Worm (Caenorhabditis elegans) whole organism, late embryonic: Measurements from ENCODE around the gene npp-10.

ENCODE experiments used
- C38D4.7 ChIP-seq: fragments of 200-800 bp; sonication (Bioruptor generic); optimal IDR thresholded peaks from 2 replicates; lab custom pipeline; 2018; ENCODE audit warnings: mild to moderate bottlenecking, missing genetic modification characterization, moderate library complexity, missing compliant biosample characterization
- K02D7.2 ChIP-seq: sonication (generic microtip); optimal IDR thresholded peaks from 2 replicates; lab custom pipeline; 2017; ENCODE audit warnings: mild to moderate bottlenecking, missing genetic modification characterization, missing compliant biosample characterization
- Y22D7AL.16 ChIP-seq: sonication (generic microtip); optimal IDR thresholded peaks from 2 replicates; lab custom pipeline; 2016; ENCODE audit warnings: missing genetic modification characterization, missing compliant biosample characterization
- ahr-1 ChIP-seq: sonication (generic microtip); optimal IDR thresholded peaks from 2 replicates; lab custom pipeline; 2016; ENCODE audit warnings: missing genetic modification characterization, missing compliant biosample characterization
- ceh-19 ChIP-seq: fragments of 200-800 bp; sonication (Bioruptor generic); optimal IDR thresholded peaks from 2 replicates; lab custom pipeline; 2018; ENCODE audit warnings: mild to moderate bottlenecking, missing genetic modification characterization, missing compliant biosample characterization
- ceh-2 ChIP-seq: sonication (generic microtip); optimal IDR thresholded peaks from 2 replicates; lab custom pipeline; 2016; ENCODE audit warnings: missing genotype, missing genetic modification characterization, missing compliant biosample characterization
- ceh-22 ChIP-seq: sonication (generic microtip); optimal IDR thresholded peaks from 2 replicates; lab custom pipeline; 2017; ENCODE audit warnings: missing biosample characterization, missing genetic modification characterization
- ceh-30 ChIP-seq: fragments of 150-350 bp; optimal IDR thresholded peaks from 2 replicates; lab custom pipeline; 2014; ENCODE audit warnings: missing biosample characterization, missing genetic modification characterization
- ceh-31 ChIP-seq: sonication (generic microtip); optimal IDR thresholded peaks from 2 replicates; lab custom pipeline; 2016; ENCODE audit warnings: missing genetic modification characterization, missing compliant biosample characterization
- ceh-48 ChIP-seq: sonication (generic microtip); optimal IDR thresholded peaks from 2 replicates; lab custom pipeline; 2016; ENCODE audit warnings: missing genetic modification characterization, inconsistent platforms, missing compliant biosample characterization
- ceh-9 ChIP-seq: sonication (generic microtip); optimal IDR thresholded peaks from 2 replicates; lab custom pipeline; 2016; ENCODE audit warnings: mild to moderate bottlenecking, missing genetic modification characterization, inconsistent platforms, missing compliant biosample characterization
- dve-1 ChIP-seq: sonication (generic microtip); optimal IDR thresholded peaks from 2 replicates; lab custom pipeline; 2017; ENCODE audit warnings: antibody characterized with exemption, mild to moderate bottlenecking, missing genetic modification characterization, missing compliant biosample characterization
- fkh-6 ChIP-seq: sonication (generic microtip); optimal IDR thresholded peaks from 2 replicates; lab custom pipeline; 2016; ENCODE audit warnings: missing genetic modification characterization, missing compliant biosample characterization
- hlh-30 ChIP-seq: sonication (generic microtip); optimal IDR thresholded peaks from 2 replicates; lab custom pipeline; 2017; ENCODE audit warnings: antibody characterized with exemption, missing genetic modification characterization, missing compliant biosample characterization; ENCODE audit not compliant: insufficient read depth
- hlh-6 ChIP-seq: sonication (generic microtip); optimal IDR thresholded peaks from 2 replicates; lab custom pipeline; 2016; ENCODE audit warnings: missing genotype, missing genetic modification characterization, missing compliant biosample characterization
- lin-11 ChIP-seq: fragments of 200-800 bp; sonication (Bioruptor generic); optimal IDR thresholded peaks from 2 replicates; lab custom pipeline; 2018; ENCODE audit warnings: mild to moderate bottlenecking, missing genetic modification characterization, missing compliant biosample characterization
- madf-2 ChIP-seq: sonication (generic microtip); optimal IDR thresholded peaks from 2 replicates; lab custom pipeline; 2017; ENCODE audit warnings: missing genetic modification characterization, missing compliant biosample characterization
- mec-3 ChIP-seq: sonication (generic microtip); optimal IDR thresholded peaks from 2 replicates; lab custom pipeline; 2016; ENCODE audit warnings: borderline replicate concordance, missing genetic modification characterization, missing compliant biosample characterization
- nfya-1 ChIP-seq: sonication (generic microtip); optimal IDR thresholded peaks from 2 replicates; lab custom pipeline; 2017; ENCODE audit warnings: missing genetic modification characterization, mild to moderate bottlenecking, missing compliant biosample characterization, antibody characterized with exemption, moderate library complexity
- nhr-232 ChIP-seq: sonication (generic microtip); optimal IDR thresholded peaks from 2 replicates; lab custom pipeline; 2016; ENCODE audit warnings: missing genetic modification characterization, missing compliant biosample characterization
- npax-4 ChIP-seq: sonication (generic microtip); optimal IDR thresholded peaks from 2 replicates; lab custom pipeline; 2016; ENCODE audit warnings: missing genetic modification characterization, missing compliant biosample characterization
- odd-2 ChIP-seq: sonication (generic microtip); optimal IDR thresholded peaks from 2 replicates; lab custom pipeline; 2017; ENCODE audit warnings: antibody characterized with exemption, mild to moderate bottlenecking, missing genetic modification characterization, missing compliant biosample characterization
- pag-3 ChIP-seq: sonication (generic microtip); optimal IDR thresholded peaks from 2 replicates; lab custom pipeline; 2016; ENCODE audit warnings: missing compliant biosample characterization, missing genetic modification characterization, borderline replicate concordance
- pax-1 ChIP-seq: fragments of 150-350 bp; optimal IDR thresholded peaks from 2 replicates; lab custom pipeline; 2014; ENCODE audit warnings: missing biosample characterization, missing genetic modification characterization
- pha-2 ChIP-seq: sonication (generic microtip); optimal IDR thresholded peaks from 2 replicates; lab custom pipeline; 2017; ENCODE audit warnings: mild to moderate bottlenecking, missing genetic modification characterization, missing compliant biosample characterization
- pqm-1 ChIP-seq: sonication (generic microtip); optimal IDR thresholded peaks from 2 replicates; lab custom pipeline; 2016; ENCODE audit warnings: missing genetic modification characterization, missing compliant biosample characterization
- ref-2 ChIP-seq: sonication (generic microtip); optimal IDR thresholded peaks from 2 replicates; lab custom pipeline; 2016; ENCODE audit warnings: missing genetic modification characterization, missing compliant biosample characterization
- sox-4 ChIP-seq: sonication (generic microtip); optimal IDR thresholded peaks from 2 replicates; lab custom pipeline; 2017; ENCODE audit warnings: mild to moderate bottlenecking, missing genetic modification characterization, inconsistent platforms, missing compliant biosample characterization
- syd-9 ChIP-seq: sonication (generic microtip); optimal IDR thresholded peaks from 2 replicates; lab custom pipeline; 2016; ENCODE audit warnings: mild to moderate bottlenecking, missing genetic modification characterization, moderate library complexity, missing compliant biosample characterization
- tbx-2 ChIP-seq: sonication (generic microtip); optimal IDR thresholded peaks from 2 replicates; lab custom pipeline; 2016; ENCODE audit warnings: missing genetic modification characterization, missing compliant biosample characterization
- unc-3 ChIP-seq, 2 experiments: fragments of 200-800 bp in 1 of 2; sonication (Bioruptor generic) in 1 of 2; sonication (generic microtip) in 1 of 2; conservative IDR thresholded peaks in 1 of 2; optimal IDR thresholded peaks in 1 of 2; 2 replicates each; pipeline versions ENCODE4 v1.3.6 to Lab custom; 2016 to 2022; ENCODE audit warnings: missing compliant biosample characterization in 2 of 2, missing genetic modification characterization in 2 of 2, missing genetic modification reagents in 1 of 2
- unc-42 ChIP-seq: sonication (generic microtip); optimal IDR thresholded peaks from 2 replicates; lab custom pipeline; 2016; ENCODE audit warnings: missing genotype, missing genetic modification characterization, missing compliant biosample characterization
- unc-55 ChIP-seq: sonication (generic microtip); optimal IDR thresholded peaks from 2 replicates; lab custom pipeline; 2017; ENCODE audit warnings: missing biosample characterization, missing genetic modification reagents, missing genetic modification characterization
- unc-86 ChIP-seq: sonication (generic microtip); optimal IDR thresholded peaks from 2 replicates; lab custom pipeline; 2016; ENCODE audit warnings: missing genetic modification characterization, missing compliant biosample characterization

npp-10 gene

DNA sequence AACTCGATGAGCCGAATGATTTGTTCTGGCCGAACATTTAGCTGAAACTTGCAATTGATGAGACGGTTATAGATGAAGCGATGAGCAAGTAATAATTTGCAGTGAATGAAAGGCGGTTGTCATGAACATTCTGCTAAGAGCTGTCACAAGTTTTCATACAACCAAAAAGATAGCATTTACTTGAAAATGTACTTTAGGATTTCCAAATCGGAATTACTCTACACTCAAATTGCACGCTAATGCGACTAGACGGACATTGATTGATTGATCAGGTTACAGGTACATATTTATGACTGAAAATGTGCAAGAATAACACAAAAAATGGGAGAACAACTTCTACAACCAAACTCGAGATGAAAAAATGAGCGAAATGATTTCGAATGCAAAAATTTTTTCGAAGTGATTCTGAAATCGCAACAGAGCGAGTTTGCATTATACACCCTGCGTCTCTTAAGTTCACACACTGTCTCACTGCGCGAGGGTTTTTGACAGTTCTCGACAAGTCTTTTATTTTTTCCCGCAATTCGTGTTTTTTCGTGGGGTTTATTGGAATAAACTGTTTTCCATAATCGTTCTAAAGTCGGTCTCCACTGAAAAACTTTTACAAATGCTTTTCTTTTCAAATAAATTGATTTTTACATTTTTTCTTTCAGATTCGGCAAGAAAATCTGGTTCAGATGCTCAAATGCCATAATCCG lies at the start of gene npp-10, which contains the start of gene cyk-3:
Gene npp-10, minus strand, starts transcription at position 51 of the 698 bp plus-strand sequence.
Gene cyk-3, plus strand, starts transcription at position 648 of the 698 bp plus-strand sequence.
- TF ChIP-seq C38D4.7 (GFP tag; lab: Kevin White, UChicago): no peak
- no peak for TF ChIP-seq ceh-19
- TF ChIP-seq pqm-1 (tag; lab: Kevin White, UChicago): no peak
- TF ChIP-seq hlh-30 (tag; lab: Kevin White, UChicago): no peak
- TF ChIP-seq unc-55 (GFP tag; lab: Kevin White, UChicago): peak; percentile 64

DNA sequence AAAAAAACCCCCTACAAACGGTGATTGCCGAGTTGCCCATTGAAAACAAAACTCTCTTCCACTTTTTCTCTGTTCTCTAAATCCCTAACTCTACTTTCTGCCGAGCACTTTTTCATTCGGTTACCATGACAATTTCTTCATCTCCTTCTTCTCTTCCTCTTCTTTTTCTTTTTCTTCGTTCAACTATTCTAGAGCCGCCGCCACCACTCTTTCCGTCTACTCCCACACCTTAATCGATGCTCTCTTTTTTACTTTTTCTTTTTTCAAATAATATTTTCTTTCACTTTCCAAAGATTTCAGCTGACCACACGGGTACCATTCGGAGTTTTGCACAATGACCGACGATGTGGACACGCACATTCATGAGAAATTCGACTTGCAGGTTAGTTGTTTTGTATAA lies 48.2 kb upstream of the npp-10 start, which contains the start of gene mapk-15:
Gene mapk-15, plus strand, starts transcription at position 301 of the 400 bp plus-strand sequence.
- TF ChIP-seq nfya-1 (no peak), ceh-30 (tag; lab: Kevin White, UChicago) (no peak)

DNA sequence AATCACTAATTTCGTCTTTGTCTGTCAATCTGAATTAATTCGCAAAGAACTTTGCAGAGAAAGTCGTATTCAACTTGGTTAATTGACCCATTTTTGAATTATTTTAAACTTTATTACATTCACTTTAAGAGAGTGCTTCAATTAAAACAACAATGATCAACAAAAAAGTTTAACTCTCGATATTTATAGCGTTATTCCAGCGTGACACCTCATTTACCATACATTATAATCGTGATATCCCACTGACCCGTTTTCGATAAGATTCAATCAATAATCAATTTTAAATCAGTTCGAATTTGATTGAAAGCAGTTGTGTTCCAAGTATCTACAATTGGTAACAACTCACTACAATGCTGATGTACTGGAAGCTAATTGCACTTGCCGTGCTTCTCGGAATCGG lies 37.4 kb upstream of the npp-10 start, which contains the start of gene clc-10:
Gene clc-10, plus strand, starts transcription at position 301 of the 400 bp plus-strand sequence.
- TF ChIP-seq ceh-19: no peak
- TF ChIP-seq ceh-9 (tag; lab: Kevin White, UChicago): no peak
- no peak for TF ChIP-seq unc-3 (GFP tag; conservative IDR thresholded peaks at IDR 0.05; lab: Robert Waterston, UW)
- no peak for TF ChIP-seq unc-3 (tag; optimal IDR thresholded peaks at IDR 0.05; lab: Kevin White, UChicago)
- TF ChIP-seq syd-9 (tag; lab: Kevin White, UChicago): no peak
- no peak for TF ChIP-seq ref-2 (tag; lab: Kevin White, UChicago)
- no peak for TF ChIP-seq ceh-31 (tag; lab: Kevin White, UChicago)
- TF ChIP-seq, all 69 proteins: peak for 0

DNA sequence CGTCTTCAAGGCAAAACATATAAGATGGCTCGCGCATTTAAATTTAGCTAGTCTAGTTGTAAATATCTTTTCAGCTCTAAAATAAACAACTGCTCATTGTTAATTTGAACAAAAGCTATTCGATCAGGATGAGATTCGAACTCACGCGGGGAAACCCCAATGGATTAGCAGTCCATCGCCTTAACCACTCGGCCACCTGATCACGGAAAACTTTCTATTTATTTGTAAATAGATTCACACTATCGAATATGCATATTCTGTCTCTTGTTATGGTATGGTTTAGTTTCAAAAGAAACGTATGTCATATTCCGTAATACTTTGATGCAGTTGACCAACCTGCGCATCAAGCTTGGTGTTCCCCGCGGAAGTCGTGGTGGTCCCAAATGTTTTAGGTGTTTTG lies 36.8 kb upstream of the npp-10 start:
- TF ChIP-seq ceh-30 (tag; lab: Kevin White, UChicago) (no peak), mec-3 (tag; lab: Kevin White, UChicago) (no peak), unc-55 (GFP tag; lab: Kevin White, UChicago) (no peak), ref-2 (tag; lab: Kevin White, UChicago) (no peak), sox-4 (tag; lab: Kevin White, UChicago) (no peak), ceh-48 (tag; lab: Kevin White, UChicago) (no peak), ceh-22 (tag; lab: Kevin White, UChicago) (no peak), npax-4 (tag; lab: Kevin White, UChicago) (no peak), madf-2 (tag; lab: Kevin White, UChicago) (no peak), Y22D7AL.16 (tag; lab: Kevin White, UChicago) (no peak), dve-1 (tag; lab: Kevin White, UChicago) (no peak)

DNA sequence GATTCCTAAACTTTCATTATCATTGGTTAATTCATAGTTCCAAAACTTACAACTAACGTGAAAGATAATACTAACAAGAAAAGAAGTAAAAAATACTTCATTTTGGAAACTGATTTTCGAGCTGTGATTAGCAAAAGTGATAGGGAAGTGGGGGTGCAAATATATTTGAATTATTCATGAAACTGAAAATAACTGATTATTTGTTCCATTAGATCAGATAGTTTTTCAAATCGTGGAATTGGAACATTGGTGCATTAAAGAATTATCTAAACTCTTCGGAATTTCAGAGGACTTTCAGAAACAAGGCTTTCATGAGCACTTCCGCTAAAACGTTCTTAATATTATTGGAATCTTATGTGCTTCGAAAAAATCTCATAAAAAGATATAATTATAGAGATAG lies 36.3 kb upstream of the npp-10 start, which contains the start of gene F40H6.5:
Gene F40H6.5, minus strand, starts transcription at position 101 of the 400 bp plus-strand sequence.
- TF ChIP-seq ceh-2 (no peak), unc-42 (no peak), hlh-6 (tag; lab: Kevin White, UChicago) (no peak), lin-11 (no peak), ceh-48 (tag; lab: Kevin White, UChicago) (no peak), pha-2 (no peak), pag-3 (tag; lab: Kevin White, UChicago) (no peak), tbx-2 (tag; lab: Kevin White, UChicago) (no peak), K02D7.2 (no peak), ahr-1 (tag; lab: Kevin White, UChicago) (no peak), pax-1 (no peak), odd-2 (no peak), unc-3 (GFP tag; conservative IDR thresholded peaks at IDR 0.05; lab: Robert Waterston, UW) (no peak), unc-3 (tag; optimal IDR thresholded peaks at IDR 0.05; lab: Kevin White, UChicago) (no peak), fkh-6 (no peak), npax-4 (tag; lab: Kevin White, UChicago) (no peak), unc-86 (tag; lab: Kevin White, UChicago) (no peak), nhr-232 (tag; lab: Kevin White, UChicago) (no peak)
